Fruit fly (Drosophila melanogaster) whole organism, embryonic: ENCODE measurements around the gene CG32679.
A peak's percentile ranks its signal among the peaks of the same experiment; 100 is the strongest.

Experiments used
- Atf6 ChIP-seq: fragments of 200-800 bp; sonication (Bioruptor generic); IDR thresholded peaks from 2 replicates; pipeline ENCODE4 v1.3.6; 2022; ENCODE audit warnings: missing biosample characterization, missing genetic modification characterization
- CG12219 ChIP-seq: fragments of 200-800 bp; sonication (Bioruptor generic); optimal IDR thresholded peaks from 3 replicates; lab custom pipeline; 2018; ENCODE audit warnings: missing biosample characterization, mild to moderate bottlenecking, missing genetic modification characterization
- CG12299 ChIP-seq: fragments of 200-800 bp; sonication (Bioruptor generic); optimal IDR thresholded peaks from 2 replicates; lab custom pipeline; 2018; ENCODE audit warnings: missing biosample characterization, mild to moderate bottlenecking, missing genetic modification characterization
- CG12391 ChIP-seq: fragments of 200-800 bp; sonication (Bioruptor generic); optimal IDR thresholded peaks from 3 replicates; lab custom pipeline; 2018; ENCODE audit warnings: missing biosample characterization, mild to moderate bottlenecking, missing genetic modification characterization, moderate library complexity
- CG12769 ChIP-seq: fragments of 200-800 bp; sonication (Bioruptor generic); optimal IDR thresholded peaks from 2 replicates; lab custom pipeline; 2019; ENCODE audit warnings: missing biosample characterization, mild to moderate bottlenecking, missing genetic modification characterization, moderate library complexity
- CG13894 ChIP-seq: fragments of 200-800 bp; sonication (Bioruptor generic); optimal IDR thresholded peaks from 3 replicates; lab custom pipeline; 2018; ENCODE audit warnings: missing biosample characterization, mild to moderate bottlenecking, missing genetic modification characterization, moderate library complexity
- CG1602 ChIP-seq: fragments of 200-800 bp; sonication (Bioruptor generic); optimal IDR thresholded peaks from 3 replicates; lab custom pipeline; 2016; ENCODE audit warnings: missing biosample characterization, missing genetic modification characterization
- CG17359 ChIP-seq: fragments of 200-800 bp; sonication (Bioruptor generic); optimal IDR thresholded peaks from 3 replicates; lab custom pipeline; 2018; ENCODE audit warnings: missing biosample characterization, mild to moderate bottlenecking, missing genetic modification characterization, moderate library complexity
- CG2678 ChIP-seq: fragments of 200-800 bp; sonication (Bioruptor generic); optimal IDR thresholded peaks from 3 replicates; lab custom pipeline; 2019; ENCODE audit warnings: missing biosample characterization, mild to moderate bottlenecking, missing genetic modification characterization, moderate library complexity
- CG3065 ChIP-seq: fragments of 200-800 bp; sonication (Bioruptor generic); optimal IDR thresholded peaks from 2 replicates; lab custom pipeline; 2016; ENCODE audit warnings: missing biosample characterization, missing genetic modification characterization
- CG34376 ChIP-seq: fragments of 200-800 bp; sonication (Bioruptor generic); optimal IDR thresholded peaks from 2 replicates; lab custom pipeline; 2018; ENCODE audit warnings: missing biosample characterization, mild to moderate bottlenecking, missing genetic modification characterization
- CG42726 ChIP-seq: fragments of 200-800 bp; sonication (Bioruptor generic); IDR thresholded peaks from 2 replicates; pipeline ENCODE4 v1.3.6; 2022; ENCODE audit warnings: missing biosample characterization, missing genetic modification characterization; ENCODE audit not compliant: partially characterized antibody
- CG4328 ChIP-seq: fragments of 200-800 bp; sonication (Bioruptor generic); optimal IDR thresholded peaks from 3 replicates; lab custom pipeline; 2017; ENCODE audit warnings: missing biosample characterization, missing genetic modification reagents, missing genetic modification characterization
- CG4424 ChIP-seq: fragments of 200-800 bp; sonication (Bioruptor generic); optimal IDR thresholded peaks from 3 replicates; lab custom pipeline; 2016; ENCODE audit warnings: missing biosample characterization, missing genetic modification characterization
- CG7963 ChIP-seq: fragments of 200-800 bp; sonication (Bioruptor generic); IDR thresholded peaks from 3 replicates; pipeline ENCODE4 v1.3.6; 2022; ENCODE audit warnings: missing biosample characterization, missing genetic modification characterization; ENCODE audit not compliant: partially characterized antibody
- CTCF ChIP-seq: fragments of 200-800 bp; sonication (Bioruptor generic); optimal IDR thresholded peaks from 2 replicates; lab custom pipeline; 2017; ENCODE audit warnings: missing biosample characterization, mild to moderate bottlenecking, missing genetic modification characterization, moderate library complexity
- CrebB ChIP-seq: fragments of 200-800 bp; sonication (Bioruptor generic); optimal IDR thresholded peaks from 3 replicates; lab custom pipeline; 2018; ENCODE audit warnings: missing biosample characterization, mild to moderate bottlenecking, missing genetic modification characterization
- ERR ChIP-seq: fragments of 200-800 bp; sonication (Bioruptor generic); optimal IDR thresholded peaks from 2 replicates; lab custom pipeline; 2016; ENCODE audit warnings: missing biosample characterization, missing genetic modification characterization
- Ets97D ChIP-seq: fragments of 200-800 bp; sonication (Bioruptor generic); optimal IDR thresholded peaks from 3 replicates; lab custom pipeline; 2016; ENCODE audit warnings: missing biosample characterization, missing genetic modification characterization
- HHEX ChIP-seq: fragments of 200-800 bp; sonication (Bioruptor generic); optimal IDR thresholded peaks from 3 replicates; lab custom pipeline; 2017; ENCODE audit warnings: missing biosample characterization, mild to moderate bottlenecking, missing genetic modification characterization, missing genetic modification reagents
- HmgZ ChIP-seq: fragments of 200-800 bp; sonication (Bioruptor generic); optimal IDR thresholded peaks from 2 replicates; lab custom pipeline; 2018; ENCODE audit warnings: missing biosample characterization, mild to moderate bottlenecking, missing genetic modification characterization
- Hr51 ChIP-seq, 2 experiments: fragments of 200-800 bp; sonication (Bioruptor generic); optimal IDR thresholded peaks; 2 replicates in 1 of 2; 3 replicates in 1 of 2; lab custom pipeline; 2016 to 2018; ENCODE audit warnings: missing biosample characterization in 2 of 2, missing genetic modification characterization in 2 of 2, mild to moderate bottlenecking in 1 of 2, moderate library complexity in 1 of 2
- Mad ChIP-seq: fragments of 200-800 bp; sonication (Bioruptor generic); optimal IDR thresholded peaks from 2 replicates; lab custom pipeline; 2016; ENCODE audit warnings: missing biosample characterization, missing genetic modification characterization
- Nf-YC ChIP-seq: fragments of 200-800 bp; optimal IDR thresholded peaks from 3 replicates; lab custom pipeline; 2019; ENCODE audit warnings: missing biosample characterization, mild to moderate bottlenecking, missing genetic modification characterization, moderate library complexity
- Oli ChIP-seq: fragments of 200-800 bp; sonication (Bioruptor generic); optimal IDR thresholded peaks from 2 replicates; lab custom pipeline; 2018; ENCODE audit warnings: missing biosample characterization, mild to moderate bottlenecking, missing genetic modification characterization, moderate library complexity
- PHDP ChIP-seq: fragments of 200-800 bp; sonication (Bioruptor generic); optimal IDR thresholded peaks from 3 replicates; lab custom pipeline; 2018; ENCODE audit warnings: missing biosample characterization, mild to moderate bottlenecking, missing genetic modification characterization, moderate library complexity
- Tbp ChIP-seq: fragments of >200 bp; optimal IDR thresholded peaks from 2 replicates; lab custom pipeline; 2018; ENCODE audit warnings: missing biosample characterization, missing genetic modification characterization
- amos ChIP-seq: fragments of 200-800 bp; sonication (Bioruptor generic); IDR thresholded peaks from 2 replicates; pipeline ENCODE4 v1.3.6; 2022; ENCODE audit warnings: missing biosample characterization, missing genetic modification characterization; ENCODE audit not compliant: partially characterized antibody
- az2 ChIP-seq: fragments of 200-800 bp; sonication (Bioruptor generic); optimal IDR thresholded peaks from 3 replicates; lab custom pipeline; 2016; ENCODE audit warnings: missing biosample characterization, missing genetic modification characterization
- bbx ChIP-seq: fragments of 200-800 bp; sonication (Bioruptor generic); IDR thresholded peaks from 2 replicates; pipeline ENCODE4 v1.3.6; 2022; ENCODE audit warnings: missing biosample characterization, missing genetic modification characterization; ENCODE audit not compliant: partially characterized antibody
- chinmo ChIP-seq: fragments of 200-800 bp; sonication (Bioruptor generic); IDR thresholded peaks from 4 replicates; pipeline ENCODE4 v1.3.6; 2022; ENCODE audit warnings: missing biosample characterization, missing genetic modification characterization; ENCODE audit not compliant: partially characterized antibody
- croc ChIP-seq: fragments of 200-800 bp; sonication (Bioruptor generic); conservative IDR thresholded peaks from 3 replicates; pipeline ENCODE4 v1.3.6; 2022; ENCODE audit warnings: missing biosample characterization, missing genetic modification characterization
- crol ChIP-seq: fragments of 200-800 bp; sonication (Bioruptor generic); IDR thresholded peaks from 2 replicates; pipeline ENCODE4 v1.3.6; 2022; ENCODE audit warnings: missing biosample characterization, missing genetic modification characterization
- crp ChIP-seq, 2 experiments: fragments of 200-800 bp; sonication (Bioruptor generic); optimal IDR thresholded peaks; 2 replicates in 1 of 2; 3 replicates in 1 of 2; lab custom pipeline; 2017; ENCODE audit warnings: missing biosample characterization in 2 of 2, missing genetic modification characterization in 2 of 2, mild to moderate bottlenecking in 1 of 2, moderate library complexity in 1 of 2
- fru ChIP-seq: fragments of >200 bp; optimal IDR thresholded peaks from 2 replicates; lab custom pipeline; 2017
- fu2 ChIP-seq: fragments of 200-800 bp; sonication (Bioruptor generic); optimal IDR thresholded peaks from 2 replicates; lab custom pipeline; 2016; ENCODE audit warnings: missing biosample characterization, missing genetic modification characterization
- gem ChIP-seq: fragments of 200-800 bp; sonication (Bioruptor generic); optimal IDR thresholded peaks from 2 replicates; lab custom pipeline; 2019; ENCODE audit warnings: missing biosample characterization, mild to moderate bottlenecking, missing genetic modification characterization, moderate library complexity
- gro ChIP-seq: fragments of 200-800 bp; sonication (Bioruptor generic); optimal IDR thresholded peaks from 2 replicates; lab custom pipeline; 2016; ENCODE audit warnings: missing biosample characterization, missing genetic modification characterization
- hkb ChIP-seq, 2 experiments: fragments of 200-800 bp in 1 of 2; fragments of >200 bp in 1 of 2; sonication (Bioruptor generic) in 1 of 2; IDR thresholded peaks in 1 of 2; optimal IDR thresholded peaks in 1 of 2; 2 replicates each; pipeline versions ENCODE4 v1.3.6 to Lab custom; 2017 to 2022; ENCODE audit warnings: missing biosample characterization in 1 of 2, missing genetic modification characterization in 1 of 2
- kay ChIP-seq: fragments of 200-800 bp; sonication (Bioruptor generic); optimal IDR thresholded peaks from 2 replicates; lab custom pipeline; 2016; ENCODE audit warnings: missing biosample characterization, missing genetic modification characterization
- lbe ChIP-seq: fragments of 200-800 bp; sonication (Bioruptor generic); optimal IDR thresholded peaks from 2 replicates; lab custom pipeline; 2016; ENCODE audit warnings: missing biosample characterization, mild to moderate bottlenecking, missing genetic modification characterization
- lilli ChIP-seq: fragments of 200-800 bp; sonication (Bioruptor generic); optimal IDR thresholded peaks from 3 replicates; lab custom pipeline; 2016; ENCODE audit warnings: missing biosample characterization, missing genetic modification characterization
- mam ChIP-seq: fragments of 200-800 bp; sonication (Bioruptor generic); optimal IDR thresholded peaks from 3 replicates; lab custom pipeline; 2016; ENCODE audit warnings: missing biosample characterization, missing genetic modification characterization
- nom ChIP-seq: fragments of 200-800 bp; sonication (Bioruptor generic); optimal IDR thresholded peaks from 2 replicates; lab custom pipeline; 2017; ENCODE audit warnings: missing biosample characterization, missing genetic modification characterization, mild to moderate bottlenecking, moderate library complexity, missing genetic modification reagents
- pzg ChIP-seq: fragments of 200-800 bp; sonication (Bioruptor generic); optimal IDR thresholded peaks from 3 replicates; lab custom pipeline; 2018; ENCODE audit warnings: missing biosample characterization, mild to moderate bottlenecking, missing genetic modification characterization, moderate library complexity
- sd ChIP-seq: fragments of 200-800 bp; sonication (Bioruptor generic); optimal IDR thresholded peaks from 3 replicates; lab custom pipeline; 2018; ENCODE audit warnings: missing biosample characterization, mild to moderate bottlenecking, missing genetic modification characterization, moderate library complexity
- sim ChIP-seq: fragments of 200-800 bp; sonication (Bioruptor generic); IDR thresholded peaks from 2 replicates; pipeline ENCODE4 v1.3.6; 2022; ENCODE audit warnings: missing biosample characterization, missing genetic modification characterization
- sug ChIP-seq: fragments of 200-800 bp; optimal IDR thresholded peaks from 2 replicates; lab custom pipeline; 2019; ENCODE audit warnings: missing biosample characterization, mild to moderate bottlenecking, missing genetic modification characterization, moderate library complexity
- tx ChIP-seq: fragments of 200-800 bp; sonication (Bioruptor generic); optimal IDR thresholded peaks from 2 replicates; lab custom pipeline; 2016; ENCODE audit warnings: missing biosample characterization, missing genetic modification characterization

CG32679 gene

DNA sequence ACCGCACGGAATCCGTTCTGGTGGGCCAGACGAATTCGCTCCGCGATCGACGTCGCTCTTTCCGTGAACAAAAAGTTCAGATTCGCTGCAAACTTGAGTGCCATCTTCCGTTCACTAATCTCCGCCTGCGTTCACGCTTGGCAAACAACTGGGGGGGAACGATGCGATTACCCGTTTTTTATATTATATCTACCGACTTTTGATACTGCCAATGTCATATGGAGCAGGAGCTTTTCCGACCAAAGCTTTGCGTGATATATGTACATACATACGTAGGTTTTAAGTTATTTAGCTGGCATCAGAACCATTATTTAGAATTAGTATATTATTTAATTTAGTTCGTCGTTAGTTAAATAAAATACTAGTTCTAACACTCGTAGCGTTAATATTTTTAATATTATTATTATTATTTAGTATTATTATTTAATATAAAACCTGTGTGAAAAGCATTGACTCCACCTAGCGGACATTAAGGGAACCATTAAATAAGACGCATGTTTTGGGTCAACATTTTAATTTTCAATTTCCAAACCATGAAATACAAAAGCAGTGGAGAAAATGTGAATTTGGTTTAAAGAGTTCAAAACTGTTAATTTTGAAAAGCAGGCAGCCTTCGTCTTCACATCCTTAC is 37.5 kb downstream of the CG32679 start, which contains the start of gene Gip (continued):
- TF ChIP-seq fru (lab: Kevin White, UChicago) (no peak), CrebB (tag; lab: Kevin White, UChicago) (peak; percentile 33), amos (GFP tag; lab: Robert Waterston, UW) (peak; percentile 33; the same call in 1 of the 2 replicates), CG12299 (no peak), CG1602 (GFP tag; lab: Kevin White, UChicago) (no peak), tx (GFP tag; lab: Kevin White, UChicago) (no peak), CG42726 (GFP tag; lab: Robert Waterston, UW) (peak; percentile 35; the same call in 1 of the 2 replicates), lbe (GFP tag; lab: Kevin White, UChicago) (peak; percentile 68), CG17359 (tag; lab: Kevin White, UChicago) (no peak), HHEX (peak; percentile 17), sim (GFP tag; lab: Robert Waterston, UW) (0 out of 2 replicates have a peak, but pooled peaks have one; percentile 16), sd (peak; percentile 65), CG4424 (GFP tag; lab: Kevin White, UChicago) (no peak), Tbp (no peak), crol (GFP tag; lab: Robert Waterston, UW) (peak; percentile 74), lilli (GFP tag; lab: Kevin White, UChicago) (peak; percentile 26), Ets97D (GFP tag; lab: Kevin White, UChicago) (no peak), nom (GFP tag; lab: Kevin White, UChicago) (peak; percentile 39), pzg (peak; percentile 10), Oli (no peak), sug (tag; lab: Kevin White, UChicago) (peak; percentile 87), Atf6 (no peak), CG2678 (tag; lab: Kevin White, UChicago) (peak; percentile 25), CG4328 (GFP tag; lab: Kevin White, UChicago) (no peak), gem (tag; lab: Kevin White, UChicago) (no peak), hkb (optimal IDR thresholded peaks at IDR 0.05; lab: Kevin White, UChicago) (no peak), hkb (GFP tag; IDR thresholded peaks at IDR 0.05; lab: Robert Waterston, UW) (0 out of 2 replicates have a peak, but pooled peaks have one; percentile 19), CG34376 (peak; percentile 68), CG3065 (GFP tag; lab: Kevin White, UChicago) (no peak), CG7963 (GFP tag; lab: Robert Waterston, UW) (no peak), fu2 (no peak), CG12219 (no peak), crp (GFP tag; optimal IDR thresholded peaks at IDR 0.05; lab: Kevin White, UChicago) (peak in 1 of 2 experiments; percentile 4), gro (peak; percentile 35), kay (GFP tag; lab: Kevin White, UChicago) (no peak), Nf-YC (tag; lab: Kevin White, UChicago) (peak; percentile 29), HmgZ (tag; lab: Kevin White, UChicago) (peak; percentile 19), ERR (peak; percentile 14), CG12391 (peak; percentile 0), CTCF (GFP tag; lab: Kevin White, UChicago) (peak; percentile 90), croc (GFP tag; lab: Robert Waterston, UW) (no peak), bbx (GFP tag; lab: Robert Waterston, UW) (peak; percentile 16; the same call in 1 of the 2 replicates), az2 (no peak), PHDP (tag; lab: Kevin White, UChicago) (peak; percentile 9), mam (GFP tag; lab: Kevin White, UChicago) (no peak), CG12769 (tag; lab: Kevin White, UChicago) (peak; percentile 67), Mad (no peak), CG13894 (tag; lab: Kevin White, UChicago) (peak; percentile 88), chinmo (GFP tag; lab: Robert Waterston, UW) (0 out of 4 replicates have a peak, but pooled peaks have one; percentile 22), Hr51 (GFP tag; optimal IDR thresholded peaks at IDR 0.05; lab: Kevin White, UChicago) (peak in 1 of 2 experiments; percentile 15)
